Comparison of ENCODE assay signal across 2 fruit fly cellular contexts in the genomic region with DNA sequence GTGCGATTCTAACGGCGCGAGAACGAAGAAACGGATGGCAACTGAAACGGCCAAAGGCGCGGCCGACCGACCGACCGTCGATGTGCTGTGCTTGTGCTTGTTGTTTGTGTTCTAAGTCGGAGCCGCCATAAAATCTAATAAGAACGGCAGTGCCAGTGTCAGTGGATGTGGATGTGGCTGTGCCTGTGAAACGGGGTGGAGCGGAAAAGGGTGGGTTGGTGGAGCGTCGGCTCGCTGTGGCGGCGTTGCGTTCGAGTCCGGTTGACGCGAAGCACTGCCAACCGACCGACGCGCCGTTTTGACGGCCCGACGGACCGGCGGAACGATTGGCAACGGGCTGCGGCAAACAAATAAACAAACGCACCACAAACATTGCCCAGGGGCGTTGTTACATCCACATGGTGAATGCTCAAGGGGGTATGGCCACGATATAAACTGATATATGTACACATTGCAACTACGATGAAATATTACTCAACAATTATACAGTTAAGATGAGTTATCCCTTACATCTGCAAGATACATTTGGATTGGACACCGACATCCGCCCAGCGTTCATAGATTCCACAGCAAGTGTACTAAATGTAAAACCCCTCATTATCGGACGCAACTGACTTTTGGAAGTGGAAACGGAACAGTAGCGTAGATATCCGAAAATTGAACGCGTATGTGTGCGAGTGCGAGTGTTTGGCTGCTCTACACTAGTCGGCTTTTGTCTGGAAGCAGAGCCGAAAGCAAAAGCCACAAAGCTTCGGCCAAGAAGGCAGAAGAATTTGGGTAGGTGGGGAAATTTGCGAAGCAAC.
TF ChIP-seq lines count a peak whose summit lies in the region.

TSS of gene Atf3 (minus strand) at position 267 of the 803 bp plus-strand sequence.

TF ChIP-seq in whole organism, embryonic, 481 proteins besides CTCF, POLR2A, EP300 and RAD21 (continued from another document and continues in another):
- TF ChIP-seq ap (GFP tag; IDR thresholded peaks at IDR 0.05; lab: Robert Waterston, UW): peak; percentile 97
- TF ChIP-seq Xrp1 (GFP tag; IDR thresholded peaks at IDR 0.05; lab: Robert Waterston, UW): peak; percentile 98
- peak; percentile 13 for TF ChIP-seq CG15479 (GFP tag; optimal IDR thresholded peaks at IDR 0.05; lab: Kevin White, UChicago)
- peak; percentile 95 for TF ChIP-seq gce (GFP tag; IDR thresholded peaks at IDR 0.05; lab: Robert Waterston, UW)
- peak; percentile 99 for TF ChIP-seq CG34376 (GFP tag; optimal IDR thresholded peaks at IDR 0.05; lab: Kevin White, UChicago)
- TF ChIP-seq nmo (GFP tag; optimal IDR thresholded peaks at IDR 0.05; lab: Kevin White, UChicago): peak; percentile 99
- peak; percentile 96 for TF ChIP-seq Deaf1 (tag; optimal IDR thresholded peaks at IDR 0.05; lab: Kevin White, UChicago)
- TF ChIP-seq CG31365 (tag; optimal IDR thresholded peaks at IDR 0.05; lab: Kevin White, UChicago): peak; percentile 94
- TF ChIP-seq pita (GFP tag; optimal IDR thresholded peaks at IDR 0.05; lab: Kevin White, UChicago): no peak
- peak; percentile 99 for TF ChIP-seq ems (GFP tag; optimal IDR thresholded peaks at IDR 0.05; lab: Kevin White, UChicago)
- peak; percentile 99 for TF ChIP-seq CG14441 (GFP tag; IDR thresholded peaks at IDR 0.05; lab: Robert Waterston, UW)
- TF ChIP-seq CG10321 (GFP tag; IDR thresholded peaks at IDR 0.05; lab: Robert Waterston, UW): peak; percentile 81
- peak; percentile 94 for TF ChIP-seq CG17328 (GFP tag; IDR thresholded peaks at IDR 0.05; lab: Robert Waterston, UW)
- TF ChIP-seq vnd (GFP tag; IDR thresholded peaks at IDR 0.05; lab: Robert Waterston, UW; ENCODE audit: partially characterized antibody): no peak
- peak; percentile 100 for TF ChIP-seq bcd (GFP tag; optimal IDR thresholded peaks at IDR 0.05; lab: Kevin White, UChicago)
- TF ChIP-seq corto (GFP tag; optimal IDR thresholded peaks at IDR 0.05; lab: Kevin White, UChicago): peak; percentile 85
- TF ChIP-seq CG9215 (GFP tag; IDR thresholded peaks at IDR 0.05; lab: Robert Waterston, UW): peak; percentile 99
- TF ChIP-seq Dip2 (GFP tag; IDR thresholded peaks at IDR 0.05; lab: Robert Waterston, UW): peak; percentile 83
- peak; percentile 97 for TF ChIP-seq Doc2 (GFP tag; IDR thresholded peaks at IDR 0.05; lab: Robert Waterston, UW)
- TF ChIP-seq Bteb2 (GFP tag; optimal IDR thresholded peaks at IDR 0.05; lab: Kevin White, UChicago): peak; percentile 99
- peak; percentile 98 for TF ChIP-seq Mrtf (GFP tag; IDR thresholded peaks at IDR 0.05; lab: Robert Waterston, UW)
- TF ChIP-seq CG11560 (tag; IDR thresholded peaks at IDR 0.05; lab: Robert Waterston, UW): peak; percentile 94
- peak; percentile 99 for TF ChIP-seq CG13624 (GFP tag; optimal IDR thresholded peaks at IDR 0.05; lab: Kevin White, UChicago)
- peak; percentile 97 for TF ChIP-seq CG7987 (GFP tag; optimal IDR thresholded peaks at IDR 0.05; lab: Kevin White, UChicago)
- peak; percentile 91 for TF ChIP-seq CG14965 (GFP tag; optimal IDR thresholded peaks at IDR 0.05; lab: Kevin White, UChicago; ENCODE audit: borderline replicate concordance)
- no peak for TF ChIP-seq hth (optimal IDR thresholded peaks at IDR 0.05; lab: Kevin White, UChicago)
- TF ChIP-seq tap (tag; optimal IDR thresholded peaks at IDR 0.05; lab: Kevin White, UChicago): peak; percentile 98
- no peak for TF ChIP-seq pan (optimal IDR thresholded peaks at IDR 0.05; lab: Kevin White, UChicago)
- TF ChIP-seq pan (GFP tag; optimal IDR thresholded peaks at IDR 0.05 in 1 of 2, IDR thresholded peaks at IDR 0.05 in 1 of 2): peak in 1 of 2 experiments; percentile 99
- TF ChIP-seq ken (GFP tag; IDR thresholded peaks at IDR 0.05; lab: Robert Waterston, UW): peak; percentile 98
- TF ChIP-seq Spps (tag; optimal IDR thresholded peaks at IDR 0.05; lab: Kevin White, UChicago): peak; percentile 89
- no peak for TF ChIP-seq usp (GFP tag; optimal IDR thresholded peaks at IDR 0.05; lab: Kevin White, UChicago)
- peak; percentile 96 for TF ChIP-seq btn (GFP tag; optimal IDR thresholded peaks at IDR 0.05; lab: Kevin White, UChicago)
- peak; percentile 99 for TF ChIP-seq Camta (GFP tag; optimal IDR thresholded peaks at IDR 0.05; lab: Kevin White, UChicago)
- peak; percentile 90 for TF ChIP-seq CG3995 (GFP tag; optimal IDR thresholded peaks at IDR 0.05; lab: Kevin White, UChicago)
- peak; percentile 99 for TF ChIP-seq Dad (GFP tag; optimal IDR thresholded peaks at IDR 0.05; lab: Kevin White, UChicago)
- TF ChIP-seq wdn (GFP tag; IDR thresholded peaks at IDR 0.05; lab: Robert Waterston, UW): peak; percentile 98
- TF ChIP-seq CG4282 (GFP tag; optimal IDR thresholded peaks at IDR 0.05; lab: Kevin White, UChicago): peak; percentile 97
- peak; percentile 72 to 79 for TF ChIP-seq insv (GFP tag; optimal IDR thresholded peaks at IDR 0.05; lab: Kevin White, UChicago)
- TF ChIP-seq CG12769 (tag; optimal IDR thresholded peaks at IDR 0.05; lab: Kevin White, UChicago): peak; percentile 100
- peak; percentile 99 for TF ChIP-seq CG32767 (GFP tag; IDR thresholded peaks at IDR 0.05; lab: Robert Waterston, UW)
- TF ChIP-seq Sin3A (optimal IDR thresholded peaks at IDR 0.05; lab: Kevin White, UChicago): no peak
- peak; percentile 89 for TF ChIP-seq aop (GFP tag; IDR thresholded peaks at IDR 0.05; lab: Robert Waterston, UW)
- TF ChIP-seq CG9727 (GFP tag; optimal IDR thresholded peaks at IDR 0.05; lab: Kevin White, UChicago): peak; percentile 99
- TF ChIP-seq row (GFP tag; IDR thresholded peaks at IDR 0.05; lab: Robert Waterston, UW): peak; percentile 98
- peak; percentile 99 for TF ChIP-seq CG11456 (GFP tag; IDR thresholded peaks at IDR 0.05; lab: Robert Waterston, UW)
- no peak for TF ChIP-seq hb (GFP tag; IDR thresholded peaks at IDR 0.05; lab: Robert Waterston, UW; ENCODE audit: partially characterized antibody)
- TF ChIP-seq ham (GFP tag; IDR thresholded peaks at IDR 0.05; lab: Robert Waterston, UW): peak; percentile 97
- TF ChIP-seq Hr39 (optimal IDR thresholded peaks at IDR 0.05; lab: Kevin White, UChicago): no peak
- peak; percentile 99 for TF ChIP-seq PHDP (tag; optimal IDR thresholded peaks at IDR 0.05; lab: Kevin White, UChicago)
- peak; percentile 99 for TF ChIP-seq Sox102F (GFP tag; optimal IDR thresholded peaks at IDR 0.05; lab: Kevin White, UChicago)
- peak; percentile 99 for TF ChIP-seq tio (GFP tag; optimal IDR thresholded peaks at IDR 0.05; lab: Kevin White, UChicago)
- TF ChIP-seq CG2120 (GFP tag; optimal IDR thresholded peaks at IDR 0.05; lab: Kevin White, UChicago): peak; percentile 100
- peak; percentile 99 for TF ChIP-seq CG34422 (GFP tag; IDR thresholded peaks at IDR 0.05; lab: Robert Waterston, UW)
- TF ChIP-seq CG18011 (GFP tag; optimal IDR thresholded peaks at IDR 0.05; lab: Kevin White, UChicago): peak; percentile 93
- no peak for TF ChIP-seq h (optimal IDR thresholded peaks at IDR 0.05; lab: Kevin White, UChicago)
- peak; percentile 99 for TF ChIP-seq CG10543 (GFP tag; optimal IDR thresholded peaks at IDR 0.05; lab: Kevin White, UChicago)
- peak; percentile 99 for TF ChIP-seq CG31441 (GFP tag; IDR thresholded peaks at IDR 0.05; lab: Robert Waterston, UW)
- TF ChIP-seq ac (GFP tag; optimal IDR thresholded peaks at IDR 0.05; lab: Kevin White, UChicago): peak; percentile 85
- peak; percentile 99 for TF ChIP-seq CG3281 (GFP tag; optimal IDR thresholded peaks at IDR 0.05; lab: Kevin White, UChicago)
- TF ChIP-seq kah (GFP tag; optimal IDR thresholded peaks at IDR 0.05; lab: Kevin White, UChicago): peak; percentile 94

TF ChIP-seq in whole organism, prepupa, 60 proteins besides CTCF, POLR2A, EP300 and RAD21 (continued from another document):
- TF ChIP-seq Met (GFP tag; optimal IDR thresholded peaks at IDR 0.05; lab: Kevin White, UChicago): peak; percentile 89
- TF ChIP-seq CG8632 (GFP tag; optimal IDR thresholded peaks at IDR 0.05; lab: Kevin White, UChicago): peak; percentile 80
- TF ChIP-seq CG8319 (GFP tag; optimal IDR thresholded peaks at IDR 0.05; lab: Kevin White, UChicago): peak; percentile 76
- TF ChIP-seq OdsH (GFP tag; optimal IDR thresholded peaks at IDR 0.05; lab: Kevin White, UChicago): peak; percentile 94
- TF ChIP-seq spab (GFP tag; optimal IDR thresholded peaks at IDR 0.05; lab: Kevin White, UChicago): peak; percentile 68
- TF ChIP-seq CG6808 (GFP tag; optimal IDR thresholded peaks at IDR 0.05; lab: Kevin White, UChicago): peak; percentile 68
- peak; percentile 80 for TF ChIP-seq CG34406 (GFP tag; optimal IDR thresholded peaks at IDR 0.05; lab: Kevin White, UChicago)
- peak; percentile 87 for TF ChIP-seq CG3919 (GFP tag; optimal IDR thresholded peaks at IDR 0.05; lab: Kevin White, UChicago)
- TF ChIP-seq CG8119 (GFP tag; IDR thresholded peaks at IDR 0.05; lab: Robert Waterston, UW): peak; percentile 94
- peak; percentile 86 for TF ChIP-seq Smox (GFP tag; optimal IDR thresholded peaks at IDR 0.05; lab: Kevin White, UChicago)
- TF ChIP-seq CG16779 (tag; optimal IDR thresholded peaks at IDR 0.05; lab: Kevin White, UChicago): peak; percentile 81
- TF ChIP-seq eg (GFP tag; IDR thresholded peaks at IDR 0.05; lab: Robert Waterston, UW): peak; percentile 96
- TF ChIP-seq CG31627 (GFP tag; optimal IDR thresholded peaks at IDR 0.05; lab: Kevin White, UChicago): peak; percentile 92
